Worm (Caenorhabditis elegans): Measurements from ENCODE around the gene C31B8.7.

DNA sequence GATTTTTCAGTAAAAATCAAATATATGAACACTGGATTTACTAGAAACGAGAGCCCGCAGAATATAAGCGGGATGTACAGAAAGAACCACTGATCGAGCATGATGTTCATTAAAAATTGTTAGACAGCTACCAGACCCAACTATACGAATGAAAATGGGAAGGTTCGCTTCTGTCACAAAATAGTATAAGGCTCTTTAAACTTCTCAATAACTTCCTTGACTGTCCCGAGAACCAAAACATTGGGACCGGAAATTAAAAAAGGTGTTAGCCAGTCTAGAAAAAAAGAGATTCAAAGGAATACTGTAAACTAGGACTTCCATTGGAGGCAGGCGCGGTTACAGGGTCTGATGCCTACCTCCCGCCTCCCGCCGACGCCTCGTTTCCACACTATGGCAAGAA, 45.3 kb downstream of the C31B8.7 start, which contains the start of gene srj-55:
- TF ChIP-seq elt-2 (tag; optimal IDR thresholded peaks at IDR 0.05) (no peak), ztf-16 (tag; optimal IDR thresholded peaks at IDR 0.05) (no peak), pha-4 (tag; optimal IDR thresholded peaks at IDR 0.05) (no peak), F13H6.1 (tag; optimal IDR thresholded peaks at IDR 0.05) (no peak), pag-3 (tag; optimal IDR thresholded peaks at IDR 0.05; ENCODE audit: borderline replicate concordance) (no peak), C08G9.2 (tag; optimal IDR thresholded peaks at IDR 0.05) (no peak), unc-86 (tag; optimal IDR thresholded peaks at IDR 0.05) (no peak), dve-1 (tag; optimal IDR thresholded peaks at IDR 0.05) (no peak), ttx-3 (tag; optimal IDR thresholded peaks at IDR 0.05) (no peak), ama-1 (optimal IDR thresholded peaks at IDR 0.05) (no peak), ceh-48 (tag; optimal IDR thresholded peaks at IDR 0.05) (no peak), pax-1 (tag; optimal IDR thresholded peaks at IDR 0.05) (no peak), ceh-24 (tag; optimal IDR thresholded peaks at IDR 0.05) (no peak), lin-11 (tag; optimal IDR thresholded peaks at IDR 0.05) (no peak)

All from whole organism, late embryonic.